Fruit fly (Drosophila melanogaster) whole organism, embryonic: ENCODE data around the gene Kaz-m1.

Experiments
- CG10979 ChIP-seq: fragments of 200-800 bp; sonication (Bioruptor generic); optimal IDR thresholded peaks from 2 replicates; lab custom pipeline; 2018; ENCODE audit warnings: missing biosample characterization, mild to moderate bottlenecking, missing genetic modification characterization, moderate library complexity
- CG14667 ChIP-seq: fragments of 200-800 bp; sonication (Bioruptor generic); IDR thresholded peaks from 2 replicates; pipeline ENCODE4 v1.3.6; 2022; ENCODE audit warnings: missing biosample characterization, missing genetic modification characterization
- CG1603 ChIP-seq: fragments of 200-800 bp; sonication (Bioruptor generic); optimal IDR thresholded peaks from 2 replicates; lab custom pipeline; 2019; ENCODE audit warnings: missing biosample characterization, mild to moderate bottlenecking, missing genetic modification characterization, moderate library complexity
- CG1792 ChIP-seq: fragments of 200-800 bp; sonication (Bioruptor generic); optimal IDR thresholded peaks from 2 replicates; lab custom pipeline; 2016; ENCODE audit warnings: missing biosample characterization, missing genetic modification characterization
- CG18011 ChIP-seq: fragments of 200-800 bp; sonication (Bioruptor generic); optimal IDR thresholded peaks from 2 replicates; lab custom pipeline; 2017; ENCODE audit warnings: missing biosample characterization, missing genetic modification characterization, mild to moderate bottlenecking, moderate library complexity, missing genotype
- CG2129 ChIP-seq: fragments of 200-800 bp; sonication (Bioruptor generic); IDR thresholded peaks from 2 replicates; pipeline ENCODE4 v1.3.6; 2022; ENCODE audit warnings: missing biosample characterization, missing genetic modification characterization; ENCODE audit not compliant: partially characterized antibody
- CG2712 ChIP-seq: fragments of 200-800 bp; optimal IDR thresholded peaks from 3 replicates; lab custom pipeline; 2019; ENCODE audit warnings: missing biosample characterization, mild to moderate bottlenecking, missing genetic modification characterization, moderate library complexity
- CG2889 ChIP-seq: fragments of 200-800 bp; sonication (Bioruptor generic); IDR thresholded peaks from 3 replicates; pipeline ENCODE4 v1.3.6; 2022; ENCODE audit warnings: missing biosample characterization, missing genetic modification characterization
- CG30431 ChIP-seq: fragments of 200-800 bp; sonication (Bioruptor generic); optimal IDR thresholded peaks from 2 replicates; lab custom pipeline; 2017; ENCODE audit warnings: missing biosample characterization, missing genetic modification characterization
- CG3065 ChIP-seq: fragments of 200-800 bp; sonication (Bioruptor generic); optimal IDR thresholded peaks from 2 replicates; lab custom pipeline; 2016; ENCODE audit warnings: missing biosample characterization, missing genetic modification characterization
- CG3838 ChIP-seq: fragments of 200-800 bp; sonication (Bioruptor generic); optimal IDR thresholded peaks from 3 replicates; lab custom pipeline; 2016; ENCODE audit warnings: missing biosample characterization, missing genetic modification characterization
- CG6791 ChIP-seq: fragments of 200-800 bp; sonication (Bioruptor generic); IDR thresholded peaks from 3 replicates; pipeline ENCODE4 v1.3.6; 2022; ENCODE audit warnings: missing biosample characterization, missing genetic modification characterization; ENCODE audit not compliant: partially characterized antibody
- CG7745 ChIP-seq: fragments of 200-800 bp; sonication (Bioruptor generic); optimal IDR thresholded peaks from 2 replicates; lab custom pipeline; 2018; ENCODE audit warnings: missing biosample characterization, mild to moderate bottlenecking, missing genetic modification characterization, moderate library complexity
- CG7963 ChIP-seq: fragments of 200-800 bp; sonication (Bioruptor generic); IDR thresholded peaks from 3 replicates; pipeline ENCODE4 v1.3.6; 2022; ENCODE audit warnings: missing biosample characterization, missing genetic modification characterization; ENCODE audit not compliant: partially characterized antibody
- Dad ChIP-seq: fragments of 200-800 bp; sonication (Bioruptor generic); optimal IDR thresholded peaks from 3 replicates; lab custom pipeline; 2016; ENCODE audit warnings: missing biosample characterization, missing genetic modification characterization
- Dp ChIP-seq: fragments of 200-800 bp; sonication (Bioruptor generic); optimal IDR thresholded peaks from 2 replicates; lab custom pipeline; 2018; ENCODE audit warnings: missing biosample characterization, mild to moderate bottlenecking, missing genetic modification characterization, moderate library complexity
- Drgx ChIP-seq: fragments of 200-800 bp; sonication (Bioruptor generic); IDR thresholded peaks from 2 replicates; pipeline ENCODE4 v1.3.6; 2022; ENCODE audit warnings: missing biosample characterization, missing genetic modification characterization
- Ets97D ChIP-seq: fragments of 200-800 bp; sonication (Bioruptor generic); optimal IDR thresholded peaks from 3 replicates; lab custom pipeline; 2016; ENCODE audit warnings: missing biosample characterization, missing genetic modification characterization
- HmgZ ChIP-seq: fragments of 200-800 bp; sonication (Bioruptor generic); optimal IDR thresholded peaks from 2 replicates; lab custom pipeline; 2018; ENCODE audit warnings: missing biosample characterization, mild to moderate bottlenecking, missing genetic modification characterization
- Hsf ChIP-seq: fragments of 200-800 bp; sonication (Bioruptor generic); optimal IDR thresholded peaks from 3 replicates; lab custom pipeline; 2016; ENCODE audit warnings: missing biosample characterization, missing genetic modification characterization
- Lim3 ChIP-seq: fragments of 200-800 bp; sonication (Bioruptor generic); IDR thresholded peaks from 2 replicates; pipeline ENCODE4 v1.3.6; 2022; ENCODE audit warnings: missing biosample characterization, missing genetic modification characterization
- Lpt ChIP-seq: fragments of >200 bp; optimal IDR thresholded peaks from 2 replicates; lab custom pipeline; 2018; ENCODE audit warnings: missing biosample characterization, missing genetic modification characterization
- MTF-1 ChIP-seq: fragments of 200-800 bp; sonication (Bioruptor generic); optimal IDR thresholded peaks from 2 replicates; lab custom pipeline; 2018; ENCODE audit warnings: missing biosample characterization, mild to moderate bottlenecking, missing genetic modification characterization, borderline replicate concordance
- Oaz ChIP-seq: fragments of 200-800 bp; sonication (Bioruptor generic); IDR thresholded peaks from 2 replicates; pipeline ENCODE4 v1.3.6; 2022; ENCODE audit warnings: missing biosample characterization, missing genetic modification characterization
- Oli ChIP-seq: fragments of 200-800 bp; sonication (Bioruptor generic); optimal IDR thresholded peaks from 2 replicates; lab custom pipeline; 2018; ENCODE audit warnings: missing biosample characterization, mild to moderate bottlenecking, missing genetic modification characterization, moderate library complexity
- Poxn ChIP-seq: fragments of 200-800 bp; sonication (Bioruptor generic); IDR thresholded peaks from 2 replicates; pipeline ENCODE4 v1.3.6; 2022; ENCODE audit warnings: missing biosample characterization, missing genetic modification characterization
- Usf ChIP-seq: fragments of 200-800 bp; sonication (Bioruptor generic); optimal IDR thresholded peaks from 2 replicates; lab custom pipeline; 2017; ENCODE audit warnings: missing genotype, missing biosample characterization, missing genetic modification characterization
- bowl ChIP-seq: fragments of 200-800 bp; sonication (Bioruptor generic); IDR thresholded peaks from 2 replicates; pipeline ENCODE4 v1.3.6; 2022; ENCODE audit warnings: missing biosample characterization, missing genetic modification characterization
- cato ChIP-seq: fragments of 200-800 bp; sonication (Bioruptor generic); optimal IDR thresholded peaks from 2 replicates; lab custom pipeline; 2016; ENCODE audit warnings: missing biosample characterization, missing genetic modification characterization, borderline replicate concordance
- chn ChIP-seq: fragments of 200-800 bp; sonication (Bioruptor generic); optimal IDR thresholded peaks from 2 replicates; lab custom pipeline; 2016; ENCODE audit warnings: missing biosample characterization, missing genetic modification characterization
- dmrt11E ChIP-seq: fragments of 200-800 bp; sonication (Bioruptor generic); optimal IDR thresholded peaks from 3 replicates; lab custom pipeline; 2018; ENCODE audit warnings: missing biosample characterization, mild to moderate bottlenecking, missing genetic modification characterization, moderate library complexity
- dmrt99B ChIP-seq: fragments of 200-800 bp; sonication (Bioruptor generic); optimal IDR thresholded peaks from 2 replicates; lab custom pipeline; 2018; ENCODE audit warnings: missing biosample characterization, mild to moderate bottlenecking, missing genetic modification characterization, moderate library complexity
- fd96Cb ChIP-seq: fragments of 200-800 bp; sonication (Bioruptor generic); optimal IDR thresholded peaks from 2 replicates; lab custom pipeline; 2018; ENCODE audit warnings: missing biosample characterization, mild to moderate bottlenecking, missing genetic modification characterization, moderate library complexity
- fu2 ChIP-seq: fragments of 200-800 bp; sonication (Bioruptor generic); optimal IDR thresholded peaks from 2 replicates; lab custom pipeline; 2016; ENCODE audit warnings: missing biosample characterization, missing genetic modification characterization
- hb ChIP-seq: fragments of 200-800 bp; sonication (Bioruptor generic); IDR thresholded peaks from 3 replicates; pipeline ENCODE4 v1.3.6; 2022; ENCODE audit warnings: missing biosample characterization, missing genetic modification characterization; ENCODE audit not compliant: partially characterized antibody
- luna ChIP-seq: fragments of 200-800 bp; sonication (Bioruptor generic); optimal IDR thresholded peaks from 2 replicates; lab custom pipeline; 2016; ENCODE audit warnings: missing biosample characterization, missing genetic modification characterization
- mam ChIP-seq: fragments of 200-800 bp; sonication (Bioruptor generic); optimal IDR thresholded peaks from 3 replicates; lab custom pipeline; 2016; ENCODE audit warnings: missing biosample characterization, missing genetic modification characterization
- mld ChIP-seq: fragments of 200-800 bp; sonication (Bioruptor generic); IDR thresholded peaks from 3 replicates; pipeline ENCODE4 v1.3.6; 2022; ENCODE audit warnings: missing biosample characterization, missing genetic modification characterization; ENCODE audit not compliant: partially characterized antibody
- nerfin-2 ChIP-seq: fragments of 200-800 bp; sonication (Bioruptor generic); IDR thresholded peaks from 2 replicates; pipeline ENCODE4 v1.3.6; 2022; ENCODE audit warnings: missing biosample characterization, missing genetic modification characterization; ENCODE audit not compliant: partially characterized antibody
- otp ChIP-seq: fragments of 200-800 bp; sonication (Bioruptor generic); IDR thresholded peaks from 3 replicates; pipeline ENCODE4, ENCODE4 v1.3.6; 2022; ENCODE audit warnings: missing biosample characterization, missing genetic modification characterization
- pb ChIP-seq: fragments of 200-800 bp; sonication (Bioruptor generic); optimal IDR thresholded peaks from 3 replicates; lab custom pipeline; 2016; ENCODE audit warnings: missing biosample characterization, missing genetic modification characterization
- pita ChIP-seq: fragments of 200-800 bp; sonication (Bioruptor generic); optimal IDR thresholded peaks from 2 replicates; lab custom pipeline; 2017; ENCODE audit warnings: missing biosample characterization, mild to moderate bottlenecking, missing genetic modification characterization
- ranshi ChIP-seq: fragments of 200-800 bp; sonication (Bioruptor generic); IDR thresholded peaks from 2 replicates; pipeline ENCODE4 v1.3.6; 2022; ENCODE audit warnings: missing biosample characterization, missing genetic modification characterization
- sna ChIP-seq: fragments of 200-800 bp; sonication (Bioruptor generic); IDR thresholded peaks from 2 replicates; pipeline ENCODE4 v1.3.6; 2022; ENCODE audit warnings: missing biosample characterization, missing genetic modification characterization; ENCODE audit not compliant: partially characterized antibody
- stc ChIP-seq: fragments of 200-800 bp; sonication (Bioruptor generic); IDR thresholded peaks from 2 replicates; pipeline ENCODE4 v1.3.6; 2022; ENCODE audit warnings: missing biosample characterization, missing genetic modification characterization
- stwl ChIP-seq: fragments of 200-800 bp; sonication (Bioruptor generic); optimal IDR thresholded peaks from 3 replicates; lab custom pipeline; 2018; ENCODE audit warnings: missing biosample characterization, mild to moderate bottlenecking, missing genetic modification characterization, moderate library complexity
- tup ChIP-seq: fragments of 200-800 bp; sonication (Bioruptor generic); optimal IDR thresholded peaks from 2 replicates; lab custom pipeline; 2016; ENCODE audit warnings: missing biosample characterization, mild to moderate bottlenecking, missing genetic modification characterization, moderate library complexity
- wek ChIP-seq: fragments of 200-800 bp; sonication (Bioruptor generic); optimal IDR thresholded peaks from 3 replicates; lab custom pipeline; 2018; ENCODE audit warnings: missing biosample characterization, mild to moderate bottlenecking, missing genetic modification characterization, moderate library complexity

Gene Kaz-m1

dm6 chr3R:26020244-26021171 is 6.0 kb downstream of the Kaz-m1 start:
- TF ChIP-seq otp (no peak), stwl (no peak), Poxn (GFP tag; lab: Robert Waterston, UW) (no peak), CG30431 (GFP tag; lab: Kevin White, UChicago) (peak; percentile 6), Ets97D (no peak), CG2712 (tag; lab: Kevin White, UChicago) (peak; percentile 71), hb (GFP tag; lab: Robert Waterston, UW) (no peak), Dp (GFP tag; lab: Kevin White, UChicago) (no peak), Usf (peak; percentile 1), fu2 (GFP tag; lab: Kevin White, UChicago) (no peak), CG14667 (GFP tag; lab: Robert Waterston, UW) (peak; percentile 45), dmrt11E (tag; lab: Kevin White, UChicago) (peak; percentile 76), CG2889 (GFP tag; lab: Robert Waterston, UW) (0 out of 3 replicates have a peak, but pooled peaks have one; percentile 43), nerfin-2 (GFP tag; lab: Robert Waterston, UW) (no peak), Oaz (GFP tag; lab: Robert Waterston, UW) (0 out of 2 replicates have a peak, but pooled peaks have one; percentile 18), CG1792 (no peak), CG3065 (GFP tag; lab: Kevin White, UChicago) (peak; percentile 28), pita (GFP tag; lab: Kevin White, UChicago) (no peak), luna (GFP tag; lab: Kevin White, UChicago) (no peak), Drgx (GFP tag; lab: Robert Waterston, UW) (peak; percentile 79), wek (no peak), Oli (tag; lab: Kevin White, UChicago) (peak; percentile 80), HmgZ (tag; lab: Kevin White, UChicago) (no peak), chn (no peak), CG2129 (GFP tag; lab: Robert Waterston, UW) (no peak), pb (no peak), ranshi (GFP tag; lab: Robert Waterston, UW) (peak; percentile 59; the same call in 1 of the 2 replicates), Lim3 (GFP tag; lab: Robert Waterston, UW) (no peak), sna (GFP tag; lab: Robert Waterston, UW) (no peak), dmrt99B (tag; lab: Kevin White, UChicago) (peak; percentile 84), mld (GFP tag; lab: Robert Waterston, UW) (no peak), cato (GFP tag; lab: Kevin White, UChicago) (peak; percentile 14), fd96Cb (tag; lab: Kevin White, UChicago) (peak; percentile 77), Dad (no peak), mam (GFP tag; lab: Kevin White, UChicago) (no peak), CG10979 (tag; lab: Kevin White, UChicago) (peak; percentile 84), CG7745 (tag; lab: Kevin White, UChicago) (no peak), Hsf (peak; percentile 22), CG18011 (no peak), Lpt (GFP tag; lab: Kevin White, UChicago) (no peak), CG3838 (GFP tag; lab: Kevin White, UChicago) (no peak), bowl (GFP tag; lab: Robert Waterston, UW) (no peak), CG6791 (GFP tag; lab: Robert Waterston, UW) (no peak), MTF-1 (GFP tag; lab: Kevin White, UChicago) (peak; percentile 46), CG1603 (tag; lab: Kevin White, UChicago) (peak; percentile 54), stc (GFP tag; lab: Robert Waterston, UW) (peak; percentile 70), tup (no peak), CG7963 (GFP tag; lab: Robert Waterston, UW) (no peak)
